Worm (Caenorhabditis elegans) whole organism, L1 larva: ENCODE results near the gene ipla-7.

Experiments used
- C34B4.2 ChIP-seq: sonication (generic microtip); optimal IDR thresholded peaks from 2 replicates; lab custom pipeline; 2017; ENCODE audit warnings: mild to moderate bottlenecking, missing genetic modification characterization, missing compliant biosample characterization
- F16B12.6 ChIP-seq: fragments of 150-350 bp; optimal IDR thresholded peaks from 2 replicates; lab custom pipeline; 2014; ENCODE audit warnings: missing biosample characterization, missing genetic modification characterization
- aha-1 ChIP-seq: fragments of 150-350 bp; optimal IDR thresholded peaks from 2 replicates; lab custom pipeline; 2014; ENCODE audit warnings: missing biosample characterization, missing genetic modification characterization
- alr-1 ChIP-seq: fragments of 200-800 bp; sonication (Bioruptor generic); optimal IDR thresholded peaks from 2 replicates; lab custom pipeline; 2018; ENCODE audit warnings: borderline replicate concordance, mild to moderate bottlenecking, missing genetic modification characterization, missing compliant biosample characterization
- aly-2 ChIP-seq: fragments of 150-350 bp; optimal IDR thresholded peaks from 2 replicates; lab custom pipeline; 2014; ENCODE audit warnings: missing biosample characterization, missing genetic modification characterization
- ceh-8 ChIP-seq: fragments of 200-800 bp; sonication (Bioruptor generic); optimal IDR thresholded peaks from 2 replicates; lab custom pipeline; 2018; ENCODE audit warnings: mild to moderate bottlenecking, missing genetic modification characterization, moderate library complexity, missing compliant biosample characterization
- ceh-82 ChIP-seq, 3 experiments: fragments of 150-350 bp in 1 of 3; sonication (generic microtip) in 2 of 3; optimal IDR thresholded peaks; 2 replicates each; lab custom pipeline; 2014 to 2017; ENCODE audit warnings: missing biosample characterization in 3 of 3, missing genetic modification characterization in 3 of 3
- ceh-88 ChIP-seq: fragments of 200-800 bp; sonication (Bioruptor generic); IDR thresholded peaks from 2 replicates; pipeline ENCODE4 v1.3.6; 2022; ENCODE audit warnings: missing genetic modification characterization, missing compliant biosample characterization
- dpl-1 ChIP-seq, 3 experiments: fragments of 150-350 bp in 2 of 3; sonication (generic microtip) in 1 of 3; optimal IDR thresholded peaks; 2 replicates each; lab custom pipeline; 2014 to 2017; ENCODE audit warnings: missing biosample characterization in 3 of 3, missing genetic modification characterization in 3 of 3, missing genetic modification reagents in 3 of 3
- efl-1 ChIP-seq, 4 experiments: fragments of 150-350 bp; optimal IDR thresholded peaks in 3 of 4; peaks in 1 of 4; 1 replicate in 1 of 4; 2 replicates in 3 of 4; lab custom pipeline; 2014; ENCODE audit warnings: missing biosample characterization in 2 of 4, missing genetic modification characterization in 2 of 4, missing genetic modification reagents in 2 of 4
- egl-13 ChIP-seq: sonication (generic microtip); optimal IDR thresholded peaks from 2 replicates; lab custom pipeline; 2016; ENCODE audit warnings: missing genotype, missing genetic modification reagents, missing genetic modification characterization, missing compliant biosample characterization
- egl-27 ChIP-seq, 2 experiments: fragments of 150-350 bp in 1 of 2; sonication (generic microtip); optimal IDR thresholded peaks; 3 replicates each; lab custom pipeline; 2017 to 2018; ENCODE audit warnings: missing biosample characterization in 2 of 2, missing genetic modification characterization in 2 of 2, missing genetic modification reagents in 2 of 2
- elt-2 ChIP-seq: sonication (generic microtip); optimal IDR thresholded peaks from 2 replicates; lab custom pipeline; 2016; ENCODE audit warnings: missing genetic modification characterization, mild to moderate bottlenecking, inconsistent platforms, missing compliant biosample characterization, missing genetic modification reagents
- elt-3 ChIP-seq, 6 experiments: fragments of 150-350 bp in 1 of 6; sonication (generic microtip); optimal IDR thresholded peaks; 2 replicates each; lab custom pipeline; 2017 to 2018; ENCODE audit warnings: missing biosample characterization in 6 of 6, missing genetic modification characterization in 6 of 6, inconsistent platforms in 1 of 6
- ets-5 ChIP-seq: fragments of 200-800 bp; sonication (Bioruptor generic); IDR thresholded peaks from 2 replicates; pipeline ENCODE4 v1.3.6; 2022; ENCODE audit warnings: missing genetic modification characterization, missing compliant biosample characterization
- fkh-4 ChIP-seq: sonication (generic microtip); optimal IDR thresholded peaks from 2 replicates; lab custom pipeline; 2016; ENCODE audit warnings: missing compliant biosample characterization, missing genetic modification characterization, borderline replicate concordance
- fkh-8 ChIP-seq: sonication (generic microtip); optimal IDR thresholded peaks from 2 replicates; lab custom pipeline; 2016; ENCODE audit warnings: mild to moderate bottlenecking, missing genetic modification characterization, missing compliant biosample characterization
- fos-1 ChIP-seq: fragments of 150-350 bp; optimal IDR thresholded peaks from 2 replicates; lab custom pipeline; 2014; ENCODE audit warnings: missing biosample characterization, missing genetic modification characterization
- grh-1 ChIP-seq: fragments of 200-800 bp; sonication (Bioruptor generic); IDR thresholded peaks from 2 replicates; pipeline ENCODE4 v1.3.6; 2022; ENCODE audit warnings: missing genetic modification reagents, missing genetic modification characterization, missing compliant biosample characterization
- hlh-4 ChIP-seq: sonication (generic microtip); optimal IDR thresholded peaks from 2 replicates; lab custom pipeline; 2016; ENCODE audit warnings: mild to moderate bottlenecking, missing genetic modification characterization, missing compliant biosample characterization
- hpl-2 ChIP-seq: fragments of 150-350 bp; optimal IDR thresholded peaks from 2 replicates; lab custom pipeline; 2014; ENCODE audit warnings: missing biosample characterization, missing genetic modification reagents, missing genetic modification characterization
- irx-1 ChIP-seq: sonication (generic microtip); optimal IDR thresholded peaks from 2 replicates; lab custom pipeline; 2016; ENCODE audit warnings: missing genetic modification characterization, missing compliant biosample characterization
- lin-14 ChIP-seq: fragments of 200-800 bp; sonication (Bioruptor generic); optimal IDR thresholded peaks from 2 replicates; lab custom pipeline; 2018; ENCODE audit warnings: mild to moderate bottlenecking, missing genetic modification characterization, moderate library complexity, missing compliant biosample characterization
- lin-15B ChIP-seq: fragments of 150-350 bp; sonication (generic microtip); optimal IDR thresholded peaks from 3 replicates; lab custom pipeline; 2014; ENCODE audit warnings: missing biosample characterization, missing genetic modification characterization
- mab-9 ChIP-seq: fragments of 200-800 bp; sonication (Bioruptor generic); IDR thresholded peaks from 2 replicates; pipeline ENCODE4 v1.3.6; 2022; ENCODE audit warnings: missing genetic modification reagents, missing genetic modification characterization, missing compliant biosample characterization
- mdl-1 ChIP-seq, 2 experiments: fragments of 150-350 bp; optimal IDR thresholded peaks; 2 replicates each; lab custom pipeline; 2014 to 2017; ENCODE audit warnings: missing biosample characterization in 2 of 2, missing genetic modification characterization in 2 of 2, inconsistent platforms in 1 of 2
- mef-2 ChIP-seq: fragments of 150-350 bp; optimal IDR thresholded peaks from 2 replicates; lab custom pipeline; 2014; ENCODE audit warnings: missing biosample characterization, missing genetic modification characterization
- nhr-19 ChIP-seq: fragments of 200-800 bp; sonication (Bioruptor generic); conservative IDR thresholded peaks from 2 replicates; pipeline ENCODE4 v1.3.6; 2022; ENCODE audit warnings: missing genetic modification characterization, missing compliant biosample characterization
- nhr-20 ChIP-seq: sonication (generic microtip); optimal IDR thresholded peaks from 2 replicates; lab custom pipeline; 2016; ENCODE audit warnings: mild to moderate bottlenecking, missing genetic modification characterization, missing compliant biosample characterization
- nhr-47 ChIP-seq: sonication (generic microtip); optimal IDR thresholded peaks from 2 replicates; lab custom pipeline; 2016; ENCODE audit warnings: mild to moderate bottlenecking, missing genetic modification characterization, moderate library complexity, missing compliant biosample characterization
- nhr-71 ChIP-seq: sonication (generic microtip); optimal IDR thresholded peaks from 2 replicates; lab custom pipeline; 2016; ENCODE audit warnings: mild to moderate bottlenecking, missing genetic modification characterization, moderate library complexity, missing compliant biosample characterization
- nhr-77 ChIP-seq: fragments of 150-350 bp; optimal IDR thresholded peaks from 2 replicates; lab custom pipeline; 2014; ENCODE audit warnings: missing biosample characterization, missing genetic modification characterization
- nhr-90 ChIP-seq: sonication (generic microtip); optimal IDR thresholded peaks from 2 replicates; lab custom pipeline; 2016; ENCODE audit warnings: mild to moderate bottlenecking, missing genetic modification characterization, missing compliant biosample characterization; ENCODE audit not compliant: poor library complexity
- pag-3 ChIP-seq: sonication (generic microtip); optimal IDR thresholded peaks from 2 replicates; lab custom pipeline; 2017; ENCODE audit warnings: missing genetic modification characterization, mild to moderate bottlenecking, missing compliant biosample characterization, antibody characterized with exemption, borderline replicate concordance; ENCODE audit not compliant: insufficient read depth
- pax-3 ChIP-seq: fragments of 200-800 bp; sonication (Bioruptor generic); optimal IDR thresholded peaks from 2 replicates; lab custom pipeline; 2018; ENCODE audit warnings: mild to moderate bottlenecking, missing genetic modification characterization, moderate library complexity, missing compliant biosample characterization
- pqm-1 ChIP-seq: sonication (generic microtip); optimal IDR thresholded peaks from 3 replicates; lab custom pipeline; 2017; ENCODE audit warnings: missing biosample characterization, missing genetic modification characterization
- rnt-1 ChIP-seq: sonication (generic microtip); optimal IDR thresholded peaks from 2 replicates; lab custom pipeline; 2016; ENCODE audit warnings: mild to moderate bottlenecking, missing genetic modification characterization, moderate library complexity, missing compliant biosample characterization
- snpc-4 ChIP-seq: fragments of 150-350 bp; optimal IDR thresholded peaks from 2 replicates; lab custom pipeline; 2014; ENCODE audit warnings: missing biosample characterization, missing genetic modification characterization
- snu-23 ChIP-seq: sonication (generic microtip); optimal IDR thresholded peaks from 2 replicates; lab custom pipeline; 2016; ENCODE audit warnings: missing genetic modification characterization, missing compliant biosample characterization
- sup-37 ChIP-seq: fragments of 200-800 bp; sonication (Bioruptor generic); optimal IDR thresholded peaks from 2 replicates; lab custom pipeline; 2018; ENCODE audit warnings: mild to moderate bottlenecking, missing genetic modification characterization, missing compliant biosample characterization
- tlp-1 ChIP-seq: fragments of 150-350 bp; optimal IDR thresholded peaks from 2 replicates; lab custom pipeline; 2014; ENCODE audit warnings: missing biosample characterization, missing genetic modification characterization
- unc-30 ChIP-seq: sonication (generic microtip); optimal IDR thresholded peaks from 2 replicates; lab custom pipeline; 2017; ENCODE audit warnings: missing biosample characterization, missing genetic modification characterization
- unc-62 ChIP-seq: fragments of 150-350 bp; optimal IDR thresholded peaks from 2 replicates; lab custom pipeline; 2014; ENCODE audit warnings: missing biosample characterization, missing genetic modification reagents, missing genetic modification characterization
- vab-15 ChIP-seq: sonication (generic microtip); optimal IDR thresholded peaks from 2 replicates; lab custom pipeline; 2017; ENCODE audit warnings: missing genotype, mild to moderate bottlenecking, missing genetic modification characterization, missing compliant biosample characterization
- xbp-1 ChIP-seq: sonication (generic microtip); optimal IDR thresholded peaks from 2 replicates; lab custom pipeline; 2016; ENCODE audit warnings: missing genetic modification characterization, missing compliant biosample characterization
- zip-4 ChIP-seq: fragments of 200-800 bp; sonication (Bioruptor generic); optimal IDR thresholded peaks from 2 replicates; lab custom pipeline; 2018; ENCODE audit warnings: mild to moderate bottlenecking, missing genetic modification characterization, moderate library complexity, missing compliant biosample characterization
- ztf-11 ChIP-seq, 2 experiments: sonication (generic microtip); optimal IDR thresholded peaks; 2 replicates each; lab custom pipeline; 2016 to 2017; ENCODE audit warnings: missing genetic modification characterization in 2 of 2, missing biosample characterization in 1 of 2, missing compliant biosample characterization in 1 of 2

Gene ipla-7

ce11 chrIV:10060795-10061194 lies 1.9 kb downstream of the ipla-7 start:
- TF ChIP-seq ceh-82 (tag; optimal IDR thresholded peaks at IDR 0.05; lab: Kevin White, UChicago) (no peak), mdl-1 (tag; optimal IDR thresholded peaks at IDR 0.05; lab: Kevin White, UChicago) (no peak), fkh-4 (tag; lab: Kevin White, UChicago) (no peak), elt-2 (tag; lab: Kevin White, UChicago) (peak; percentile 53)

- no peak for TF ChIP-seq pag-3
- peak; percentile 98 for TF ChIP-seq elt-2 (tag; lab: Kevin White, UChicago)
- TF ChIP-seq nhr-47 (tag; lab: Kevin White, UChicago) = no peak
- no peak for TF ChIP-seq mef-2 (tag; lab: Kevin White, UChicago)
- no peak for TF ChIP-seq zip-4 (GFP tag; lab: Kevin White, UChicago)
- no peak for TF ChIP-seq snu-23 (GFP tag; lab: Kevin White, UChicago)
- no peak for TF ChIP-seq elt-3 (tag; optimal IDR thresholded peaks at IDR 0.05; lab: Kevin White, UChicago)
- TF ChIP-seq rnt-1 (tag; lab: Kevin White, UChicago) = no peak
- no peak for TF ChIP-seq fos-1 (tag; lab: Kevin White, UChicago)
- TF ChIP-seq egl-13 = no peak
- peak; percentile 10 for TF ChIP-seq nhr-20
- TF ChIP-seq mab-9 = no peak
- TF ChIP-seq fkh-4 (tag; lab: Kevin White, UChicago) = no peak
- no peak for TF ChIP-seq nhr-77 (tag; lab: Kevin White, UChicago)
- TF ChIP-seq sup-37 (GFP tag; lab: Kevin White, UChicago) = no peak
- TF ChIP-seq hlh-4 = no peak
- TF ChIP-seq lin-15B = no peak
- TF ChIP-seq dpl-1 (GFP tag; optimal IDR thresholded peaks at IDR 0.05; lab: Kevin White, UChicago) = no peak
- TF ChIP-seq efl-1 (optimal IDR thresholded peaks at IDR 0.05; lab: Kevin White, UChicago) = no peak
- peak in 1 of 2 experiments; percentile 38 for TF ChIP-seq efl-1 (GFP tag; optimal IDR thresholded peaks at IDR 0.05 in 1 of 2; lab: Kevin White, UChicago)
- no peak for TF ChIP-seq alr-1 (tag; lab: Kevin White, UChicago)
- no peak for TF ChIP-seq snpc-4 (tag; lab: Kevin White, UChicago)
- TF ChIP-seq ets-5 = no peak
- no peak for TF ChIP-seq F16B12.6 (tag; lab: Kevin White, UChicago)
- peak; percentile 31 for TF ChIP-seq nhr-71
- TF ChIP-seq unc-62 (GFP tag; lab: Kevin White, UChicago) = no peak
- TF ChIP-seq pax-3 (tag; lab: Kevin White, UChicago) = no peak
- TF ChIP-seq vab-15 (tag; lab: Kevin White, UChicago) = no peak
- TF ChIP-seq aly-2 = no peak
- no peak for TF ChIP-seq lin-14 (GFP tag; lab: Kevin White, UChicago)
- TF ChIP-seq C34B4.2 = no peak
- no peak for TF ChIP-seq grh-1 (GFP tag; lab: Robert Waterston, UW)
- TF ChIP-seq egl-27 (tag; optimal IDR thresholded peaks at IDR 0.05; lab: Kevin White, UChicago) = no peak
- TF ChIP-seq hpl-2 (GFP tag; lab: Kevin White, UChicago) = no peak
- no peak for TF ChIP-seq ztf-11 (tag; optimal IDR thresholded peaks at IDR 0.05; lab: Kevin White, UChicago)
- TF ChIP-seq tlp-1 (tag; lab: Kevin White, UChicago) = peak; percentile 70
- no peak for TF ChIP-seq irx-1 (tag; lab: Kevin White, UChicago)
- TF ChIP-seq nhr-90 (tag; lab: Kevin White, UChicago) = peak; percentile 3
- no peak for TF ChIP-seq ceh-8 (GFP tag; lab: Kevin White, UChicago)
- TF ChIP-seq xbp-1 (tag; lab: Kevin White, UChicago) = no peak
- TF ChIP-seq ceh-88 = no peak
- no peak for TF ChIP-seq pqm-1 (tag; lab: Kevin White, UChicago)
- no peak for TF ChIP-seq ceh-82 (tag; optimal IDR thresholded peaks at IDR 0.05; lab: Kevin White, UChicago)
- TF ChIP-seq nhr-19 (GFP tag; lab: Robert Waterston, UW) = no peak
- no peak for TF ChIP-seq aha-1 (tag; lab: Kevin White, UChicago)
- TF ChIP-seq unc-30 (tag; lab: Kevin White, UChicago) = no peak
- no peak for TF ChIP-seq fkh-8 (tag; lab: Kevin White, UChicago)
Observed at ce11 chrIV:10059175-10059574, 3.5 kb downstream of the ipla-7 start.
